Fruit fly (Drosophila melanogaster): ENCODE data around the gene Cpr35B.

Gene Cpr35B

DNA sequence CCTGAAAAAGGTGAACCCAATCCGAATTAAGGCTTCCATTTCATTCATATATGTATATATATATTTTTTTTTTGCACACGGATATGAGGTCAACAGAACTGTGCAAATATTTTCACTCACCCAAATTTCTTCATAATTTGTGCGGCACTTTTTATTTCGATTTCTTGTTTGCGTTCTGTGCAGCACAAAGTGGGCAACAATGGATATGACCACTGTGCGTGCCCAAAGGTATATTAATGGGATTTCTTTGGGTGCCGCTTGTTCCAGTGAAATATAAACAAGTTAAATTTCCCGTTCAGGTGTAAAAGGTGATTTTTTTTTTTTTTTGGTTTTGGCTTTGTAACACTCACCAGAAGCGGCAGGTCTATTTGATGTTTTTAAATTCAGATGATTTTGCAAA is 40.0 kb upstream of the Cpr35B start:
- TF ChIP-seq lz (GFP tag; optimal IDR thresholded peaks at IDR 0.05) (peak; percentile 25), vri (GFP tag; optimal IDR thresholded peaks at IDR 0.05) (no peak), OdsH (GFP tag; optimal IDR thresholded peaks at IDR 0.05) (peak; percentile 14), Hr39 (GFP tag; optimal IDR thresholded peaks at IDR 0.05) (peak; percentile 24), fd59A (GFP tag; optimal IDR thresholded peaks at IDR 0.05) (no peak), Met (GFP tag; optimal IDR thresholded peaks at IDR 0.05) (no peak), fkh (GFP tag; optimal IDR thresholded peaks at IDR 0.05) (peak; percentile 21), acj6 (GFP tag; optimal IDR thresholded peaks at IDR 0.05) (peak; percentile 28), svp (GFP tag) (peak; percentile 84), pdm3 (GFP tag; optimal IDR thresholded peaks at IDR 0.05) (peak; percentile 0), Sox102F (GFP tag; optimal IDR thresholded peaks at IDR 0.05) (peak; percentile 20), CG6163 (GFP tag; IDR thresholded peaks at IDR 0.05) (no peak), CG6792 (GFP tag; optimal IDR thresholded peaks at IDR 0.05) (peak; percentile 18), Eip78C (GFP tag) (peak; percentile 64), CG10631 (GFP tag; optimal IDR thresholded peaks at IDR 0.05) (peak; percentile 30), CG31627 (GFP tag; optimal IDR thresholded peaks at IDR 0.05) (peak; percentile 28), Sox14 (GFP tag; optimal IDR thresholded peaks at IDR 0.05) (peak; percentile 9), CG8632 (GFP tag; optimal IDR thresholded peaks at IDR 0.05) (peak; percentile 16)

DNA sequence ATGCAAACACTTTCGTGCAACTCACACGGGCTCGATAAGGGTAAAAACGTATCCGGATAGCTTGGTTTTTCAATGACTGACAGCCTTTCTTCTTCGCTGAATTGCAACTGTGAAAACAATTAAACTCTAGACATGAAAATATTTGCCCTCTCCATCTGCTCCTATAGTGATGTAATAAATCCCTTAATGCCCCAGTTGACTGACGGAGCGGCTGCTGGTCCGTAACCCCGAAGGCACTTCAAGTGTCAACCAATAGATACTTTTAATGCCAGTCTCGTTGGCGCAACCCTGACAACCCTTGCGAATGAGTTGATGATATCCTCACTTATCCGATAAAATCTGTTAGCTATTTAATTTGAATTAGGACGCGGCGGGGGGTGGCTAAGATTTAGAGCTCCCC is 39.3 kb upstream of the Cpr35B start:
- TF ChIP-seq Hr38 (GFP tag; optimal IDR thresholded peaks at IDR 0.05), result no peak
- TF ChIP-seq CG10631 (GFP tag; optimal IDR thresholded peaks at IDR 0.05), result no peak
- TF ChIP-seq OdsH (GFP tag; optimal IDR thresholded peaks at IDR 0.05), result no peak
- no peak for TF ChIP-seq Gug (GFP tag; IDR thresholded peaks at IDR 0.05)
- no peak for TF ChIP-seq Sox15 (GFP tag; optimal IDR thresholded peaks at IDR 0.05)
- TF ChIP-seq Smox (GFP tag; optimal IDR thresholded peaks at IDR 0.05), result no peak
- no peak for TF ChIP-seq CG6808 (GFP tag; optimal IDR thresholded peaks at IDR 0.05)
- TF ChIP-seq vri (GFP tag; optimal IDR thresholded peaks at IDR 0.05), result no peak
- TF ChIP-seq Eip78C (GFP tag), result no peak
- no peak for TF ChIP-seq CG31627 (GFP tag; optimal IDR thresholded peaks at IDR 0.05)

DNA sequence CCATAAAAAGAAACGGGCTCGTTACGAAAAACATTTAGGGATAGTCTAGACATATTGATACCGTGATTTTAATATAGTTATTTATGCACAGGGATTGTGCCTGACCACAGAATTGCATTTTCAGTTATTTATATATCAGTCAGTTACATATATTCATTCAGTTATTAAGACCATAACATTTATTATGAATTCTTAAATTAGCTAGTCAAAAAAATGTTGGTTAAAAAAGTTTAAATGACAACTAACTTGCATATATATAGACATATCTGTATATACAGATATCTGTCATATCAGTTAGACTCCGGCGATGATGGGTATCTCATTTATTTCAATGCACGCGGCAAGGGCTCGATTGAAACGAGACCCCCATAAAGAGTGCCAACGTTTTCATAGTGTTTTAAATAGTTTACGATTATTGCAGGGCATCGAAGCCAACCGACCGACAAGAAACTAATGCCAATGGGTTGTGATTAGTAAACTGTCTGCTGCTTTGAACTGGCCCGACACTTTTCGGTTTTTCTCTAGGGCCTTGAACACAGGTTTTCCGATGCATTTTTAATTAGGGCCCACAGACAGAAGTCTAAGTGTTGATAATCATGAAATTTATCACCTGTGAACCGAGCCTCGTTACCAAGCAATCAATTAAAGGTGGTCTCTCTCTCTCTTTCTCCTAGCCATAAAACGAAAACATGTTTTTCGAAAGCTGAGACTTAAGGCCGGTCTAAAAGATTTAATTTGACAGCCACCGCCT is 37.8 kb upstream of the Cpr35B start:
- TF ChIP-seq Eip78C (GFP tag) (peak; percentile 56), CG10669 (GFP tag; optimal IDR thresholded peaks at IDR 0.05) (no peak), lz (GFP tag; optimal IDR thresholded peaks at IDR 0.05) (no peak), svp (GFP tag) (peak; percentile 44), Met (GFP tag; optimal IDR thresholded peaks at IDR 0.05) (peak; percentile 40), fd59A (GFP tag; optimal IDR thresholded peaks at IDR 0.05) (no peak), CG6854 (GFP tag; optimal IDR thresholded peaks at IDR 0.05) (no peak)

DNA sequence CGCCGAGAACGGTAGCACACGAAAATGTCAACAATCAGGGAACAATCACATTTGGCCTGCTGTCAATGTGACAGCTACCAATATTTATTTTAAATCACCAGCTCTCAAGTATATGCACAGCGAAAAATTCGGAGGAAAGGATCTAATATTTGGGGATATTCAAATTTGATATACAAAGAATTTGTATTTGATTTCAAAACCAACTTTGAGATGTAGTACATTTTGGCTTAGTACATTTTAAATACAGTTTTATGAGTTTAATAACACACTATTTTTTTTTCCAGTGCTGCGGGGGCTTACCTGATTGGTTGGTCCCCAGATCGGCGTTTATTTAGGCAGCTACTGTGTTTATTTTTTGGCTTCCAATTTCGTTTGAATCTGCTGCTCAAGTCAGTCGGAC is 36.1 kb upstream of the Cpr35B start:
- TF ChIP-seq CG32006 (GFP tag; optimal IDR thresholded peaks at IDR 0.05) (peak; percentile 16), Sox15 (GFP tag; optimal IDR thresholded peaks at IDR 0.05) (peak; percentile 53), esn (GFP tag; optimal IDR thresholded peaks at IDR 0.05) (peak; percentile 88), Hr39 (GFP tag; optimal IDR thresholded peaks at IDR 0.05) (peak; percentile 85), Lpt (GFP tag; optimal IDR thresholded peaks at IDR 0.05) (no peak), salr (GFP tag; optimal IDR thresholded peaks at IDR 0.05) (no peak), CG4318 (GFP tag; optimal IDR thresholded peaks at IDR 0.05) (no peak), CG6792 (GFP tag; optimal IDR thresholded peaks at IDR 0.05) (peak; percentile 75), dsx (GFP tag; optimal IDR thresholded peaks at IDR 0.05; ENCODE audit: poor library complexity, severe bottlenecking) (peak; percentile 44), ss (GFP tag; optimal IDR thresholded peaks at IDR 0.05) (peak in 1 of 2 experiments; percentile 46), CG8119 (GFP tag; IDR thresholded peaks at IDR 0.05) (peak; percentile 31; the same call in 1 of the 3 replicates), CG9139 (GFP tag; optimal IDR thresholded peaks at IDR 0.05) (no peak), CG7368 (GFP tag; optimal IDR thresholded peaks at IDR 0.05) (peak; percentile 2), Sox102F (GFP tag; optimal IDR thresholded peaks at IDR 0.05) (peak; percentile 81), Gug (GFP tag; IDR thresholded peaks at IDR 0.05) (no peak), Smox (GFP tag; optimal IDR thresholded peaks at IDR 0.05) (peak; percentile 86), CG11762 (GFP tag; optimal IDR thresholded peaks at IDR 0.05; ENCODE audit: insufficient read depth) (no peak), svp (GFP tag) (peak; percentile 87), acj6 (GFP tag; optimal IDR thresholded peaks at IDR 0.05) (peak; percentile 75), CG1621 (tag; optimal IDR thresholded peaks at IDR 0.05) (peak; percentile 34), vri (GFP tag; optimal IDR thresholded peaks at IDR 0.05) (peak; percentile 72), Blimp-1 (GFP tag; optimal IDR thresholded peaks at IDR 0.05) (peak; percentile 32), Hr38 (GFP tag; optimal IDR thresholded peaks at IDR 0.05) (no peak), CG6276 (GFP tag; optimal IDR thresholded peaks at IDR 0.05) (no peak), CG8319 (GFP tag; optimal IDR thresholded peaks at IDR 0.05) (peak; percentile 20), Hr4 (GFP tag; optimal IDR thresholded peaks at IDR 0.05) (peak; percentile 33), Ets21C (GFP tag; optimal IDR thresholded peaks at IDR 0.05) (peak; percentile 80), CG3919 (GFP tag; optimal IDR thresholded peaks at IDR 0.05) (peak; percentile 66)

Data from whole organism, prepupa.